Worm (Caenorhabditis elegans): ENCODE measurements around the gene srw-138.

- TF ChIP-seq skn-1 (tag; optimal IDR thresholded peaks at IDR 0.05) (no peak), mdl-1 (tag; optimal IDR thresholded peaks at IDR 0.05) (no peak), jun-1 (tag; optimal IDR thresholded peaks at IDR 0.05) (no peak), unc-86 (tag; optimal IDR thresholded peaks at IDR 0.05) (no peak), nhr-77 (tag; optimal IDR thresholded peaks at IDR 0.05) (no peak), unc-130 (tag; optimal IDR thresholded peaks at IDR 0.05) (no peak), fkh-10 (GFP tag; optimal IDR thresholded peaks at IDR 0.05) (no peak), elt-3 (tag; optimal IDR thresholded peaks at IDR 0.05) (no peak), nhr-11 (tag; optimal IDR thresholded peaks at IDR 0.05) (no peak), tbx-2 (tag; optimal IDR thresholded peaks at IDR 0.05) (no peak), lin-15B (tag; optimal IDR thresholded peaks at IDR 0.05) (no peak)
Observed at ce11 chrV:2945602-2946001, 17.3 kb downstream of the srw-138 start, which contains the start of gene srh-87.
